Fruit fly (Drosophila melanogaster) whole organism, wandering third instar larva: ENCODE measurements around the gene lectin-28C.

Source experiments
- CG32264 ChIP-seq: fragments of 200-800 bp; sonication (Bioruptor generic); optimal IDR thresholded peaks from 2 replicates; lab custom pipeline; 2016; ENCODE audit warnings: missing biosample characterization, missing genetic modification characterization
- Dfd ChIP-seq: fragments of >200 bp; optimal IDR thresholded peaks from 2 replicates; lab custom pipeline; 2017; ENCODE audit warnings: missing biosample characterization, missing genetic modification characterization
- Dif ChIP-seq: fragments of 200-275, 200-300 bp; sonication (Bioruptor generic); optimal IDR thresholded peaks from 2 replicates; lab custom pipeline; 2018; ENCODE audit warnings: missing biosample characterization, missing genetic modification characterization; ENCODE audit not compliant: partially characterized antibody
- GATAd ChIP-seq: sonication (Bioruptor generic); optimal IDR thresholded peaks from 2 replicates; lab custom pipeline; 2016; ENCODE audit warnings: missing biosample characterization, missing genetic modification characterization
- HLH106 ChIP-seq: fragments of 200-800 bp; optimal IDR thresholded peaks from 3 replicates; lab custom pipeline; 2019; ENCODE audit warnings: missing biosample characterization, mild to moderate bottlenecking, missing genetic modification characterization, moderate library complexity
- Hnf4 ChIP-seq: fragments of 200-800 bp; sonication (Bioruptor generic); optimal IDR thresholded peaks from 2 replicates; lab custom pipeline; 2016; ENCODE audit warnings: missing biosample characterization, mild to moderate bottlenecking, missing genetic modification characterization
- Hr78 ChIP-seq: fragments of >200 bp; optimal IDR thresholded peaks from 2 replicates; lab custom pipeline; 2017; ENCODE audit warnings: missing biosample characterization, missing genetic modification characterization
- Hr83 ChIP-seq: fragments of 200-300 bp; sonication (Bioruptor generic); optimal IDR thresholded peaks from 2 replicates; lab custom pipeline; 2016; ENCODE audit warnings: missing biosample characterization, mild to moderate bottlenecking, missing genetic modification characterization, moderate library complexity; ENCODE audit not compliant: poor library complexity, severe bottlenecking
- Jra ChIP-seq: sonication (Bioruptor generic); optimal IDR thresholded peaks from 2 replicates; lab custom pipeline; 2016; ENCODE audit warnings: missing biosample characterization, missing genetic modification characterization
- Mio ChIP-seq: sonication (Bioruptor generic); optimal IDR thresholded peaks from 2 replicates; lab custom pipeline; 2016; ENCODE audit warnings: missing biosample characterization, missing genetic modification characterization
- Myc ChIP-seq: fragments of >200 bp; optimal IDR thresholded peaks from 2 replicates; lab custom pipeline; 2017
- N ChIP-seq: fragments of >200 bp; optimal IDR thresholded peaks from 2 replicates; lab custom pipeline; 2018; ENCODE audit warnings: missing biosample characterization, missing external identifiers, missing genetic modification characterization
- OdsH ChIP-seq: fragments of 200-800 bp; sonication (Bioruptor generic); optimal IDR thresholded peaks from 2 replicates; lab custom pipeline; 2016; ENCODE audit warnings: missing biosample characterization, mild to moderate bottlenecking, missing genetic modification characterization
- Rel ChIP-seq, 2 experiments: fragments of 200-800 bp; sonication (Bioruptor generic) in 1 of 2; optimal IDR thresholded peaks; 2 replicates in 1 of 2; 3 replicates in 1 of 2; lab custom pipeline; 2016 to 2019; ENCODE audit warnings: mild to moderate bottlenecking in 2 of 2, missing biosample characterization in 2 of 2, missing genetic modification characterization in 2 of 2, moderate library complexity in 1 of 2
- Sp1 ChIP-seq: fragments of 200-800 bp; sonication (Bioruptor generic); optimal IDR thresholded peaks from 3 replicates; lab custom pipeline; 2019; ENCODE audit warnings: missing biosample characterization, mild to moderate bottlenecking, missing genetic modification characterization, moderate library complexity
- Vsx2 ChIP-seq: fragments of 200-300, 225-300 bp; sonication (Bioruptor generic); optimal IDR thresholded peaks from 2 replicates; lab custom pipeline; 2018; ENCODE audit warnings: missing biosample characterization, missing genetic modification characterization; ENCODE audit not compliant: partially characterized antibody
- br ChIP-seq: fragments of 200-800 bp; sonication (Bioruptor generic); optimal IDR thresholded peaks from 2 replicates; lab custom pipeline; 2016; ENCODE audit warnings: missing biosample characterization, missing genetic modification characterization
- dl ChIP-seq, 2 experiments: fragments of 175-275, 200-275 bp in 1 of 2; fragments of 200-275 bp in 1 of 2; sonication (Bioruptor generic); optimal IDR thresholded peaks; lab custom pipeline; 2018; ENCODE audit warnings: mild to moderate bottlenecking in 2 of 2, missing biosample characterization in 2 of 2, missing genetic modification characterization in 2 of 2, moderate library complexity in 2 of 2; ENCODE audit not compliant: partially characterized antibody in 2 of 2, insufficient read depth in 1 of 2
- dmrt93B ChIP-seq: fragments of 200-800 bp; sonication (Bioruptor generic); optimal IDR thresholded peaks from 2 replicates; lab custom pipeline; 2018; ENCODE audit warnings: missing biosample characterization, mild to moderate bottlenecking, missing genetic modification characterization
- dsf ChIP-seq: sonication (Bioruptor generic); optimal IDR thresholded peaks from 2 replicates; lab custom pipeline; 2016; ENCODE audit warnings: missing biosample characterization, missing genetic modification characterization, borderline replicate concordance
- ey ChIP-seq: fragments of 200-800 bp; sonication (Bioruptor generic); optimal IDR thresholded peaks from 2 replicates; lab custom pipeline; 2016; ENCODE audit warnings: missing biosample characterization, missing genetic modification characterization
- foxo ChIP-seq, 2 experiments: fragments of 200-800 bp; sonication (Bioruptor generic); optimal IDR thresholded peaks; 2 replicates in 1 of 2; 3 replicates in 1 of 2; lab custom pipeline; 2016 to 2017; ENCODE audit warnings: missing biosample characterization in 2 of 2, missing genetic modification characterization in 2 of 2
- fru ChIP-seq: fragments of 200-800 bp; sonication (Bioruptor generic); optimal IDR thresholded peaks from 3 replicates; lab custom pipeline; 2016; ENCODE audit warnings: missing biosample characterization, mild to moderate bottlenecking, missing genetic modification characterization
- h ChIP-seq: fragments of 200-800 bp; sonication (Bioruptor generic); optimal IDR thresholded peaks from 3 replicates; lab custom pipeline; 2016; ENCODE audit warnings: missing biosample characterization, mild to moderate bottlenecking, missing genetic modification characterization
- psq ChIP-seq: fragments of 200-800 bp; sonication (Bioruptor generic); optimal IDR thresholded peaks from 3 replicates; lab custom pipeline; 2017; ENCODE audit warnings: missing biosample characterization, mild to moderate bottlenecking, missing genetic modification characterization, moderate library complexity
- rgr ChIP-seq: fragments of 200-800 bp; sonication (Bioruptor generic); optimal IDR thresholded peaks from 3 replicates; lab custom pipeline; 2016; ENCODE audit warnings: missing biosample characterization, mild to moderate bottlenecking, missing genetic modification characterization
- sage ChIP-seq: fragments of 200-800 bp; sonication (Bioruptor generic); optimal IDR thresholded peaks from 2 replicates; lab custom pipeline; 2016; ENCODE audit warnings: missing biosample characterization, mild to moderate bottlenecking, missing genetic modification characterization
- sv ChIP-seq: fragments of 200-800 bp; sonication (Bioruptor generic); optimal IDR thresholded peaks from 3 replicates; lab custom pipeline; 2016; ENCODE audit warnings: missing biosample characterization, missing genetic modification characterization
- tai ChIP-seq: sonication (Bioruptor generic); optimal IDR thresholded peaks from 2 replicates; lab custom pipeline; 2016; ENCODE audit warnings: missing biosample characterization, missing genetic modification characterization
- usp ChIP-seq: fragments of >200 bp; optimal IDR thresholded peaks from 2 replicates; lab custom pipeline; 2017; ENCODE audit warnings: missing biosample characterization, missing genetic modification characterization
- woc ChIP-seq: sonication (Bioruptor generic); optimal IDR thresholded peaks from 2 replicates; lab custom pipeline; 2016; ENCODE audit warnings: missing biosample characterization, mild to moderate bottlenecking, missing genetic modification characterization

The lectin-28C gene

dm6 chr2L:7897245-7897644 is 40.4 kb downstream of the lectin-28C start:
- TF ChIP-seq fru (GFP tag; lab: Kevin White, UChicago) (peak; percentile 57), OdsH (GFP tag; lab: Kevin White, UChicago) (peak; percentile 21), dmrt93B (GFP tag; lab: Kevin White, UChicago) (peak; percentile 4), Rel (GFP tag; optimal IDR thresholded peaks at IDR 0.05; lab: Kevin White, UChicago) (no peak), Rel (tag; optimal IDR thresholded peaks at IDR 0.05; lab: Kevin White, UChicago) (no peak), HLH106 (tag; lab: Kevin White, UChicago) (peak; percentile 21), br (GFP tag; lab: Kevin White, UChicago) (no peak), foxo (GFP tag; optimal IDR thresholded peaks at IDR 0.05; lab: Kevin White, UChicago) (peak in 1 of 2 experiments; percentile 54), h (GFP tag; lab: Kevin White, UChicago) (peak; percentile 68), rgr (GFP tag; lab: Kevin White, UChicago) (peak; percentile 25), dsf (GFP tag; lab: Kevin White, UChicago) (no peak), psq (GFP tag; lab: Kevin White, UChicago) (peak; percentile 25), woc (GFP tag; lab: Kevin White, UChicago) (peak; percentile 53), dl (GFP tag; optimal IDR thresholded peaks at IDR 0.05; lab: Kevin White, UChicago; ENCODE audit: insufficient read depth in 1 of 2, partially characterized antibody in 2 of 2) (no peak), ey (peak; percentile 44), Mio (GFP tag; lab: Kevin White, UChicago) (no peak), Hr78 (GFP tag; lab: Kevin White, UChicago) (no peak), tai (no peak), Myc (lab: Kevin White, UChicago) (no peak), Hnf4 (GFP tag; lab: Kevin White, UChicago) (no peak)
- TF ChIP-seq, all 38 proteins: peak for 10

- TF ChIP-seq Hr78 (GFP tag; lab: Kevin White, UChicago): no peak
- peak; percentile 27 for TF ChIP-seq fru (GFP tag; lab: Kevin White, UChicago)
- TF ChIP-seq h (GFP tag; lab: Kevin White, UChicago): peak; percentile 54
- peak; percentile 19 for TF ChIP-seq Sp1
- peak; percentile 41 for TF ChIP-seq OdsH (GFP tag; lab: Kevin White, UChicago)
- peak; percentile 39 for TF ChIP-seq HLH106 (tag; lab: Kevin White, UChicago)
- TF ChIP-seq Dif (GFP tag; lab: Kevin White, UChicago): no peak
- no peak for TF ChIP-seq Hnf4 (GFP tag; lab: Kevin White, UChicago)
- TF ChIP-seq N (GFP tag; lab: Kevin White, UChicago): no peak
- no peak for TF ChIP-seq Jra
- TF ChIP-seq br (GFP tag; lab: Kevin White, UChicago): peak; percentile 34
- TF ChIP-seq psq (GFP tag; lab: Kevin White, UChicago): no peak
- no peak for TF ChIP-seq GATAd
- TF ChIP-seq Dfd (GFP tag; lab: Kevin White, UChicago): no peak
- peak; percentile 44 for TF ChIP-seq ey
- TF ChIP-seq usp (GFP tag; lab: Kevin White, UChicago): no peak
- no peak for TF ChIP-seq dl (GFP tag; optimal IDR thresholded peaks at IDR 0.05; lab: Kevin White, UChicago; ENCODE audit: insufficient read depth in 1 of 2, partially characterized antibody in 2 of 2)
- TF ChIP-seq foxo (GFP tag; optimal IDR thresholded peaks at IDR 0.05; lab: Kevin White, UChicago): no peak
- peak; percentile 33 for TF ChIP-seq rgr (GFP tag; lab: Kevin White, UChicago)
Measured at dm6 chr2L:7898581-7898980, 41.7 kb downstream of the lectin-28C start.

dm6 chr2L:7899108-7899507 is 42.2 kb downstream of the lectin-28C start:
- TF ChIP-seq N (GFP tag; lab: Kevin White, UChicago) (no peak), CG32264 (GFP tag; lab: Kevin White, UChicago) (no peak), sage (GFP tag; lab: Kevin White, UChicago) (no peak), woc (GFP tag; lab: Kevin White, UChicago) (peak; percentile 36), Rel (GFP tag; optimal IDR thresholded peaks at IDR 0.05; lab: Kevin White, UChicago) (no peak), Rel (tag; optimal IDR thresholded peaks at IDR 0.05; lab: Kevin White, UChicago) (no peak), dl (GFP tag; optimal IDR thresholded peaks at IDR 0.05; lab: Kevin White, UChicago; ENCODE audit: insufficient read depth in 1 of 2, partially characterized antibody in 2 of 2) (no peak), Jra (no peak), foxo (GFP tag; optimal IDR thresholded peaks at IDR 0.05; lab: Kevin White, UChicago) (no peak), sv (GFP tag; lab: Kevin White, UChicago) (no peak), psq (GFP tag; lab: Kevin White, UChicago) (no peak), Myc (lab: Kevin White, UChicago) (no peak), OdsH (GFP tag; lab: Kevin White, UChicago) (no peak), ey (peak; percentile 30), dsf (GFP tag; lab: Kevin White, UChicago) (no peak), Hr78 (GFP tag; lab: Kevin White, UChicago) (no peak), h (GFP tag; lab: Kevin White, UChicago) (peak; percentile 13), Sp1 (no peak), Vsx2 (GFP tag; lab: Kevin White, UChicago) (no peak), rgr (GFP tag; lab: Kevin White, UChicago) (no peak), tai (no peak), br (GFP tag; lab: Kevin White, UChicago) (no peak), HLH106 (tag; lab: Kevin White, UChicago) (peak; percentile 0), Hr83 (GFP tag; lab: Kevin White, UChicago) (no peak), Dif (GFP tag; lab: Kevin White, UChicago) (no peak)
